Fruit fly (Drosophila melanogaster): ENCODE results near the gene Set.

Set gene

DNA sequence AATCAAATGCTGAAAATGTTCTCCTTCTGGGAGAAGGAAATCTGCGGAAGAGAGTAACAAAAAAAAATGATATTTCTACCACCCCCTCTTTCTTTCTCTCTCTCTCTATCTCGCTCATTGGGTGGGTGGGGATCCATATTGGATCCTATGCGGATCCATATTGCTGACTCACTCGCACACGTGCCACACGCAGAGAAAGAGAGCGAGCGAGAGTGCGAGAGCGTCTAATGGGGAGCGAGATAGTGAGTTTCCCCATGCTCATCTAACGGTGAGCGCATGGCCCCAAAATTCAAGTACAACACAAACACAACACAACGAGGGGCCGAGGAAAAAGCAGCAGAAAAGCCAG, 23.3 kb downstream of the Set start (continued):
- TF ChIP-seq CG4404 (GFP tag; IDR thresholded peaks at IDR 0.05) (no peak), CG18476 (GFP tag; optimal IDR thresholded peaks at IDR 0.05) (no peak), CG17186 (GFP tag; optimal IDR thresholded peaks at IDR 0.05) (no peak), wek (GFP tag; optimal IDR thresholded peaks at IDR 0.05) (peak; percentile 1), CG5180 (GFP tag; optimal IDR thresholded peaks at IDR 0.05) (no peak), CG12219 (GFP tag; optimal IDR thresholded peaks at IDR 0.05) (peak; percentile 35)

DNA sequence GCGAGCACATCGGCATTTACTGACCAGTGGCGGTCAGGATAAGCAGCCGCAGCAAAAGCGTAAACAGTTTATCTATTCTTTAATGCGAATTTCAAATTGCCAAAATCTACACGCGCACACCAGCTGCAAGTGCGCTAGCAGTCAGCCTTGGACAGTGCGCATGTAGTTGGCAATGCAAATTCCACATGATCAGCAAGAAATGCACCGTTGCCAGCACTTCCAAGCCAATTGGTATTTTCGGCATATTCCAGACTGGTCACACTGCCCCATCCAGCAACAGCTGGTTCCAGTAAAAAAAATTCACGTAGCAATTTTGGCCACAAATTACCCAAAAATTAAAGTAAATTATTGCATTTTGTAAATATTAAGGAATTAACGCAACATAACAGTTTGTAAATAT, 24.4 kb downstream of the Set start:
- TF ChIP-seq CG31441 (GFP tag; IDR thresholded peaks at IDR 0.05), result no peak
- peak; percentile 92 for TF ChIP-seq CG1603 (tag; optimal IDR thresholded peaks at IDR 0.05)
- peak; percentile 24 for TF ChIP-seq CG3995 (GFP tag; optimal IDR thresholded peaks at IDR 0.05)
- peak; percentile 16 for TF ChIP-seq HLHmδ (GFP tag; optimal IDR thresholded peaks at IDR 0.05)
- TF ChIP-seq CG15073 (GFP tag; optimal IDR thresholded peaks at IDR 0.05), result no peak
- no peak for TF ChIP-seq Atf6 (GFP tag; IDR thresholded peaks at IDR 0.05)
- TF ChIP-seq CG10565 (GFP tag; optimal IDR thresholded peaks at IDR 0.05), result no peak
- TF ChIP-seq Mrtf (GFP tag; IDR thresholded peaks at IDR 0.05), result no peak
- peak; percentile 27 for TF ChIP-seq CG3163 (GFP tag; optimal IDR thresholded peaks at IDR 0.05)
- TF ChIP-seq CG7963 (GFP tag; IDR thresholded peaks at IDR 0.05; ENCODE audit: partially characterized antibody), result no peak
- peak; percentile 93 for TF ChIP-seq Myb (GFP tag; optimal IDR thresholded peaks at IDR 0.05)
- no peak for TF ChIP-seq vvl (GFP tag; IDR thresholded peaks at IDR 0.05)
- no peak for TF ChIP-seq CG31365 (tag; optimal IDR thresholded peaks at IDR 0.05)
- TF ChIP-seq dpn (GFP tag; optimal IDR thresholded peaks at IDR 0.05), result peak; percentile 34 to 39
- no peak for TF ChIP-seq pnt (GFP tag; optimal IDR thresholded peaks at IDR 0.05)
- peak; percentile 52 for TF ChIP-seq CTCF (GFP tag; optimal IDR thresholded peaks at IDR 0.05)
- peak; percentile 63 for TF ChIP-seq MESR4 (GFP tag; optimal IDR thresholded peaks at IDR 0.05)
- peak; percentile 64 for TF ChIP-seq trem (tag; optimal IDR thresholded peaks at IDR 0.05)
- peak; percentile 24 for TF ChIP-seq Hsf (GFP tag; optimal IDR thresholded peaks at IDR 0.05)
- TF ChIP-seq bcd (GFP tag; optimal IDR thresholded peaks at IDR 0.05), result peak; percentile 28
- no peak for TF ChIP-seq hbn (GFP tag; IDR thresholded peaks at IDR 0.05; ENCODE audit: partially characterized antibody)
- no peak for TF ChIP-seq en (GFP tag; optimal IDR thresholded peaks at IDR 0.05)
- TF ChIP-seq maf-S (GFP tag; optimal IDR thresholded peaks at IDR 0.05), result peak; percentile 9
- TF ChIP-seq lov (optimal IDR thresholded peaks at IDR 0.05), result no peak
- TF ChIP-seq lov (GFP tag; IDR thresholded peaks at IDR 0.05), result no peak
- no peak for TF ChIP-seq eve (GFP tag; optimal IDR thresholded peaks at IDR 0.05)
- TF ChIP-seq gce (GFP tag; IDR thresholded peaks at IDR 0.05), result no peak
- no peak for TF ChIP-seq kni (GFP tag; optimal IDR thresholded peaks at IDR 0.05)
- TF ChIP-seq CG7928 (GFP tag; optimal IDR thresholded peaks at IDR 0.05), result peak; percentile 18
- no peak for TF ChIP-seq CG10959 (GFP tag; IDR thresholded peaks at IDR 0.05)
- TF ChIP-seq CG11560 (tag; IDR thresholded peaks at IDR 0.05), result no peak
- no peak for TF ChIP-seq CkIIα-i1 (GFP tag; IDR thresholded peaks at IDR 0.05)
- TF ChIP-seq tap (tag; optimal IDR thresholded peaks at IDR 0.05), result no peak
- peak; percentile 25 for TF ChIP-seq ewg (GFP tag; optimal IDR thresholded peaks at IDR 0.05)
- no peak for TF ChIP-seq unc-4 (GFP tag; IDR thresholded peaks at IDR 0.05; ENCODE audit: partially characterized antibody)
- no peak for TF ChIP-seq prd (optimal IDR thresholded peaks at IDR 0.05)
- TF ChIP-seq prd (GFP tag; IDR thresholded peaks at IDR 0.05), result no peak
- peak in 1 of 2 experiments; percentile 54 for TF ChIP-seq Pdp1 (GFP tag; optimal IDR thresholded peaks at IDR 0.05)
- no peak for TF ChIP-seq slp2 (GFP tag; optimal IDR thresholded peaks at IDR 0.05)
- peak; percentile 77 for TF ChIP-seq stwl (tag; optimal IDR thresholded peaks at IDR 0.05)
- TF ChIP-seq NK7.1 (GFP tag; optimal IDR thresholded peaks at IDR 0.05), result no peak
- peak; percentile 33 for TF ChIP-seq twi (tag; optimal IDR thresholded peaks at IDR 0.05)
- no peak for TF ChIP-seq cad (GFP tag; optimal IDR thresholded peaks at IDR 0.05)
- peak; percentile 52 for TF ChIP-seq lbe (GFP tag; optimal IDR thresholded peaks at IDR 0.05)
- no peak for TF ChIP-seq CG2875 (GFP tag; optimal IDR thresholded peaks at IDR 0.05)
- peak; percentile 90 for TF ChIP-seq Dip3 (GFP tag; optimal IDR thresholded peaks at IDR 0.05)

Measured in whole organism, embryonic.